Fruit fly (Drosophila melanogaster): ENCODE data around the gene eIF4E3.
"Not testable (repeated sequence)": the region's sequence is repeated elsewhere in the genome, so short reads cannot be mapped to it uniquely, and the experiment has no call there.

eIF4E3 gene

DNA sequence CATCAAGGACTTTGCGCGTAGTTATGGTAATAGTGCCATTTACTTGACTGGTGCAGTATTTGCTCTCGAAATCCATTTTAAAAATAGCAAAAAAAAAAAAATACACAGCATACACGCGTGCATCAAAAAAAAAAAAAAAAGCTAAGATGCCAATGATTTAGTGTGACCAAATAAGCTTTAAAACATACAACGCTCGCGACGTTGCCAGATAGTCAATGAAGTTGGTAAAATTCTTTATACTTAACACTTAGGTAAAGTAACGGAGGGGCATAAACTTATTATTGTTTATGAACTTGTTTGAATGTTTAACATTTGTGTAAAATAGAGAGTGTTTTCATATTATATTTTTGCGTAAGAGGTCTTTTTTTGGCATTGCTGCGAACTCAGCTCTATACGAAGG is 18.4 kb upstream of the eIF4E3 start, which contains the start of gene tut:
Gene tut (minus strand): TSS at position 148 of the 400 bp plus-strand sequence.
- TF ChIP-seq psq (optimal IDR thresholded peaks at IDR 0.05) (no peak), Sin3A (optimal IDR thresholded peaks at IDR 0.05) (no peak), Myc (optimal IDR thresholded peaks at IDR 0.05) (no peak), h (optimal IDR thresholded peaks at IDR 0.05) (no peak)

DNA sequence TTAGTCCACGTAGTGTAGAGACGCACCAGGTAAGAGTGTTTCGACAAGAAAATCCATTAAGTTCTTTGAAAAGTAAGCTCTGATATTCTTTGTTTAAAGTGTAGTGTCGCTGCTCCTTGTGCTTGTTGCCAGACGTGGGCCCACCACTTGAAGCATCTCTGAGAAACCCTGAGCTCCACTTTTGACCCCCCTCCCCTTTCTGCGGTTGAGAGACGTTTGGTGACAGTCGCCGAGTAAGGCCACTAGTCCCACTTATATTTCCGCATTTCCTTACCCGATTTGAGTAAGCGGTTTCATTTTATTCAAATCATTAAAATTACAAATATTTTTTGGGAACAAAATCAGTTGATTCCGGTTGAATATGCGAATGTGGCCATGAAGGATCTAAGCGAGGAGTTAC is 17.4 kb upstream of the eIF4E3 start, which contains the start of gene CG8006:
Gene CG8006 (plus strand): TSS at position 301 of the 400 bp plus-strand sequence.
- TF ChIP-seq ttk (optimal IDR thresholded peaks at IDR 0.05) (no peak), Sin3A (optimal IDR thresholded peaks at IDR 0.05) (no peak), insv (optimal IDR thresholded peaks at IDR 0.05) (no peak), Myc (optimal IDR thresholded peaks at IDR 0.05) (no peak), h (optimal IDR thresholded peaks at IDR 0.05) (no peak), psq (optimal IDR thresholded peaks at IDR 0.05) (no peak)

DNA sequence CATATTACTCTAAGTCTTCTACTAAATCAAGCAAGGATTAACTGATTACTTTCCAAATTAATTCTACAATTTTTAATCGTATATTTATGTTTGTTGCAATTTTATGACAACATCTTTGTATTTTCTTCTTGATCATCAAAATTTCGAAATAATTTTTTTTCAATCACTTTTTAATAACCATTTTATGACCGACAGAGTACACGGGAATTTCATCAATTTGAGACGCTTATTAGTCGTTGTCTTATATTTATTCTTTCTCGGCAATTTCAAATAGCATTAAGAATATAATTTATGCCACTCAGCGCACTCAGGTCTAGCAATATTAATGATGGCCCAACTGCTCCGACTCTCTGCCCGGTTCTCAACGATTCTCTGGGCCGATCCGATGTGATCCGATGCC is 14.0 kb upstream of the eIF4E3 start, which contains the start of gene CG8012:
Gene CG8012 (plus strand): TSS at position 301 of the 400 bp plus-strand sequence.
- TF ChIP-seq psq (optimal IDR thresholded peaks at IDR 0.05) (no peak), h (optimal IDR thresholded peaks at IDR 0.05) (no peak), ttk (optimal IDR thresholded peaks at IDR 0.05) (no peak), Sin3A (optimal IDR thresholded peaks at IDR 0.05) (no peak), insv (optimal IDR thresholded peaks at IDR 0.05) (no peak), Myc (optimal IDR thresholded peaks at IDR 0.05) (no peak)

DNA sequence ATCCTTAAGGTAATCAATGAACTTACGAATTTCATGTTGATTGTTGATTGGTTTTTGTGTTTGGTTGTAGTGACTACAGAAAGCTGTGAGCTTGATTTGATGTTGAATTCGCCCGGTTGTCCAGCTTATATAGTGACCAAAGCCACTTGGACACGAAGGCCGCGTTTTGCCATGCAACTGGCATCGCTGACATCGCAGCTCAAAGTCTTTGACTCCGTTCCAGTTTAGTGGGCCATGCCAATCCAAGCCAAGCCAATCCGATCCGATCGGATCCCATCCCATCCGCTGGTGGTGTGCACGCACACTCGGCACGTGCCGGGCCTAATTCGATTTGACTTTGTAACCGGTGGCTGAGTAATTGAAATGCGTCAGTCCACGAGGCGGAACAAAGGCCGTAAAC is 10.1 kb upstream of the eIF4E3 start, which contains the start of gene CG13674:
Gene CG13674 (minus strand): TSS at position 101 of the 400 bp plus-strand sequence.
- TF ChIP-seq Sin3A (optimal IDR thresholded peaks at IDR 0.05) (no peak), Myc (optimal IDR thresholded peaks at IDR 0.05) (no peak), h (optimal IDR thresholded peaks at IDR 0.05) (no peak), psq (optimal IDR thresholded peaks at IDR 0.05) (no peak), insv (optimal IDR thresholded peaks at IDR 0.05) (no peak), ttk (optimal IDR thresholded peaks at IDR 0.05) (no peak)

DNA sequence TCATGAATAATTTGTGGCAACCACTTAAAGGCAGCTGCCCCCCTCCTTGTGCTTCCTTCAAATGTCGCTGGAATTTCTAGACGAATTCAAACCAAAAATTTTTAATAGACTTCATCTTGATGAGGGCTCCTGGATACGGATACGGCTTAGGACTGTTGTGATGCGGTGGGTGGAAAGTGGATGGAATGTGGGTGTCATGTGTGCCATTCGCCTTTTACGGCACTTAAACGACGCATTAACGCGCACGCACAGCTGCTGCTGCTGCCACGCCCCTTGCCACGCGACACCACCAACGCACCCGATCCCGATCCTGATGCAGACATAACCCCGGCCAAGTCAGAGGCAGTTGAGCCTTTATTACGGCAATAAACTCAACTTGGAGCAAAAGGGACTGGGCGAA is 9.3 kb upstream of the eIF4E3 start:
- TF ChIP-seq insv (optimal IDR thresholded peaks at IDR 0.05), result no peak
- no peak for TF ChIP-seq h (optimal IDR thresholded peaks at IDR 0.05)
- no peak for TF ChIP-seq ttk (optimal IDR thresholded peaks at IDR 0.05)
- no peak for TF ChIP-seq Sin3A (optimal IDR thresholded peaks at IDR 0.05)
- no peak for TF ChIP-seq Myc (optimal IDR thresholded peaks at IDR 0.05)
- TF ChIP-seq psq (optimal IDR thresholded peaks at IDR 0.05), result no peak

DNA sequence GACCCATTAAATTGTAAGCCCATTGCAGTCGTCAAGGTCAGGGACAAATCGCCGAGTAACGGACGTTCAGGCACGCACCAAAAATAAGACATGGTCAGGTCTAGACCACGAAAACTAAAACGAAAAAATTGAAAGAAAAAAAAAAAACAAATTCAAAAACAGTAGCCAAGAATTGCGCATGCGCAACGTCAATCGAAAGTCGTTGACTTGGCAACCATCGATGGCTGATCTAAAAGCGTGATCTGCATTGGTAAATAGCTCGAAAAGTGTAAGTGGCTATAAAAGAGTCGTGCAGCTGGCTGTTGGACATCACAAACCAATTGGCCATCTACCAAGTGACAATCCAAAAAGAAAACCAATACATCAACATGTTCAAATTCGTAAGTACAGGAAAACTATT is 7.2 kb upstream of the eIF4E3 start, which contains the start of gene CG13678:
Gene CG13678 (plus strand): TSS at position 307 of the 400 bp plus-strand sequence.
- TF ChIP-seq insv (optimal IDR thresholded peaks at IDR 0.05) (no peak), Myc (optimal IDR thresholded peaks at IDR 0.05) (no peak), Sin3A (optimal IDR thresholded peaks at IDR 0.05) (no peak), h (optimal IDR thresholded peaks at IDR 0.05) (no peak), psq (optimal IDR thresholded peaks at IDR 0.05) (no peak), ttk (optimal IDR thresholded peaks at IDR 0.05) (no peak)

DNA sequence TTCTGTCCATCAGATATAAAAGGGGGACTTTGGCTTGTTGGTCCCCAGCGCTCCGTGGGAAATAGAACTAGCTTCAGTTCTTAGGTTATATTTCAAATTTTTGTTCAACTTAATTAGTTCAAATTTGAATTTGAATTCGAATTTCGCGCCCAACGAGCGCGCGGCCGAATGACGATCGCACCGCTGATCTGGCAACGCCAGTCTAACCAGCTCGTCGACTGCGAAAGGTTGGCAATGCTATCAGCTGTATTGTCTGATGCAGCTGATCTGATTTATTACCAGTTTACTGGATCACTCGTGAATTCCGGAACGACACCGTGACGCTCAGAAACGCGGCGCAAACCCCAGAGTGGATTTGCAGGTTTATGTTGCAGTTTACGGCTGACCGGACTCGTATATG is 9.3 kb downstream of the eIF4E3 start, which contains the start of gene Dscam4:
Gene Dscam4 (plus strand): TSS at position 301 of the 400 bp plus-strand sequence.
- not testable (repeated sequence) for TF ChIP-seq insv, h, ttk (optimal IDR thresholded peaks at IDR 0.05)

DNA sequence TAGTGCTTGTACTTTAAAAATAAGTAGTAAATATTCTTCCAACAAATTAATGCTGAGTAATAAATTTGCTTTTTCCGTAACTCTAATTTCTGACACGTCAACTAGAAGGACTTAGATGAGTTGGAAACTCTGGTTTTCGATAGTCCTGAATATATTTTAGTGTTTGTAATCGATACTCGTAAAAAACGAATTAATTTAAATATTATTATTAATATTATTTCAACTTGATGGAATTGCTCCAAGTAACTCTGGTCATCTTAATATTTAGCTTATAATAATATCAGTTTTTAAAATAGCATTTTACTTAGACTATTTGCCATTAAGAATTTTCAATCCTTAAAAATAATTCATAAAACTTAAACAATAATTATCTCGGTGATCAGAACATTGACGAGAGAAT is 11.5 kb downstream of the eIF4E3 start, which contains the start of gene CG7213:
Gene CG7213 (minus strand): TSS at position 101 of the 400 bp plus-strand sequence.
- TF ChIP-seq h (optimal IDR thresholded peaks at IDR 0.05) (no peak), Myc (optimal IDR thresholded peaks at IDR 0.05) (no peak), psq (optimal IDR thresholded peaks at IDR 0.05) (no peak), insv (optimal IDR thresholded peaks at IDR 0.05) (no peak), ttk (optimal IDR thresholded peaks at IDR 0.05) (no peak), Sin3A (optimal IDR thresholded peaks at IDR 0.05) (no peak)

DNA sequence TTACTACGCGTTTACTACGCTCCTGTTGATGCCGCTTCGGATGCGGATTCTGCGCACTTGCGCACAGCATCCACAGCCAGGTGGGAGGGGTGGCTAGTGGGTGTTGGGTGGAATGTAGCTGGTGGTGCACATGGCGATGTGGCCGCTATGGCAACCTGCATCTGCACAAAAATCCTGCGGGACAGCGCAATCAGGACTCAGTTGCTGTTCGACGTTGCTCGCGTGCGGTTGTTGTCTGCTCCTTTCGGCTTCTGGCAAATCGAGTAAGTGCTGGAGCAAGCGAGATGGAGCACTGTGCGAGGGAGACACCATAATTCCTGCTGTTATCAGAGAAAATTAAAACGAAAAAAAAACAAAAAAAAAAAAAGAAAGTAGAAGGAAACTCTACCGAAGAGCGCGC is 11.9 kb downstream of the eIF4E3 start:
- TF ChIP-seq insv (optimal IDR thresholded peaks at IDR 0.05) (no peak), Sin3A (optimal IDR thresholded peaks at IDR 0.05) (no peak), ttk (optimal IDR thresholded peaks at IDR 0.05) (no peak), Myc (optimal IDR thresholded peaks at IDR 0.05) (no peak), h (optimal IDR thresholded peaks at IDR 0.05) (no peak), psq (optimal IDR thresholded peaks at IDR 0.05) (no peak)

All from Kc167 (cell line).